Worm (Caenorhabditis elegans) whole organism, mixed stage, embryonic: Measurements from ENCODE around the gene F26G1.15.
A peak's percentile ranks its signal among the peaks of the same experiment; 100 is the strongest.

ENCODE experiments used
- M03D4.4 ChIP-seq: sonication (generic microtip); optimal IDR thresholded peaks from 2 replicates; lab custom pipeline; 2017; ENCODE audit warnings: mild to moderate bottlenecking, missing genetic modification characterization, missing compliant biosample characterization
- ceh-39 ChIP-seq: fragments of 150-350 bp; optimal IDR thresholded peaks from 2 replicates; lab custom pipeline; 2014; ENCODE audit warnings: missing biosample characterization, missing genetic modification characterization
- ceh-43 ChIP-seq: fragments of 200-800 bp; sonication (Bioruptor generic); optimal IDR thresholded peaks from 2 replicates; lab custom pipeline; 2018; ENCODE audit warnings: mild to moderate bottlenecking, missing genetic modification characterization, moderate library complexity, missing compliant biosample characterization
- ceh-83 ChIP-seq: fragments of 200-800 bp; sonication (Bioruptor generic); optimal IDR thresholded peaks from 2 replicates; lab custom pipeline; 2018; ENCODE audit warnings: mild to moderate bottlenecking, missing genetic modification characterization, missing compliant biosample characterization
- ces-1 ChIP-seq: fragments of 150-350 bp; optimal IDR thresholded peaks from 2 replicates; lab custom pipeline; 2014; ENCODE audit warnings: missing biosample characterization, missing genetic modification reagents, missing genetic modification characterization
- cnd-1 ChIP-seq: fragments of 200-800 bp; sonication (Bioruptor generic); optimal IDR thresholded peaks from 2 replicates; lab custom pipeline; 2018; ENCODE audit warnings: mild to moderate bottlenecking, missing genetic modification characterization, missing compliant biosample characterization
- drap-1 ChIP-seq: fragments of 200-800 bp; sonication (Bioruptor generic); optimal IDR thresholded peaks from 3 replicates; lab custom pipeline; 2018; ENCODE audit warnings: mild to moderate bottlenecking, missing genetic modification characterization, missing compliant biosample characterization
- elt-1 ChIP-seq: sonication (generic microtip); optimal IDR thresholded peaks from 2 replicates; lab custom pipeline; 2017; ENCODE audit warnings: missing genetic modification characterization, mild to moderate bottlenecking, missing compliant biosample characterization, antibody characterized with exemption, moderate library complexity, borderline replicate concordance; ENCODE audit not compliant: insufficient read depth
- elt-3 ChIP-seq: fragments of 150-350 bp; optimal IDR thresholded peaks from 2 replicates; lab custom pipeline; 2014; ENCODE audit warnings: missing biosample characterization, missing genetic modification characterization
- flh-1 ChIP-seq: fragments of 200-800 bp; sonication (Bioruptor generic); optimal IDR thresholded peaks from 2 replicates; lab custom pipeline; 2018; ENCODE audit warnings: mild to moderate bottlenecking, missing genetic modification characterization, moderate library complexity, missing compliant biosample characterization
- ham-2 ChIP-seq: fragments of 200-800 bp; sonication (Bioruptor generic); optimal IDR thresholded peaks from 2 replicates; lab custom pipeline; 2018; ENCODE audit warnings: mild to moderate bottlenecking, missing genetic modification characterization, missing compliant biosample characterization
- hlh-1 ChIP-seq: fragments of 150-350 bp; optimal IDR thresholded peaks from 2 replicates; lab custom pipeline; 2014; ENCODE audit warnings: missing biosample characterization, missing genetic modification reagents, missing genetic modification characterization
- lin-13 ChIP-seq: fragments of 150-350 bp; optimal IDR thresholded peaks from 2 replicates; lab custom pipeline; 2014; ENCODE audit warnings: missing biosample characterization, missing genetic modification characterization
- lsy-2 ChIP-seq: fragments of 150-350 bp; optimal IDR thresholded peaks from 2 replicates; lab custom pipeline; 2014; ENCODE audit warnings: missing biosample characterization, missing genetic modification characterization
- mab-5 ChIP-seq: fragments of 150-350 bp; optimal IDR thresholded peaks from 2 replicates; lab custom pipeline; 2014; ENCODE audit warnings: missing biosample characterization, missing genetic modification characterization
- mep-1 ChIP-seq: fragments of 150-350 bp; optimal IDR thresholded peaks from 2 replicates; lab custom pipeline; 2017; ENCODE audit warnings: missing biosample characterization, missing genetic modification reagents, missing genetic modification characterization, inconsistent platforms
- mls-2 ChIP-seq: sonication (generic microtip); optimal IDR thresholded peaks from 2 replicates; lab custom pipeline; 2016; ENCODE audit warnings: mild to moderate bottlenecking, missing genetic modification characterization, moderate library complexity, missing compliant biosample characterization
- nhr-12 ChIP-seq: fragments of 150-350 bp; optimal IDR thresholded peaks from 2 replicates; lab custom pipeline; 2014; ENCODE audit warnings: missing biosample characterization, missing genetic modification characterization
- nhr-2 ChIP-seq: fragments of 150-350 bp; optimal IDR thresholded peaks from 2 replicates; lab custom pipeline; 2014; ENCODE audit warnings: missing biosample characterization, missing genetic modification characterization
- nhr-237 ChIP-seq: fragments of 150-350 bp; optimal IDR thresholded peaks from 2 replicates; lab custom pipeline; 2014; ENCODE audit warnings: missing biosample characterization, missing genetic modification characterization
- nhr-28 ChIP-seq: fragments of 150-350 bp; optimal IDR thresholded peaks from 2 replicates; lab custom pipeline; 2014; ENCODE audit warnings: missing biosample characterization, missing genetic modification characterization
- nhr-76 ChIP-seq: sonication (generic microtip); optimal IDR thresholded peaks from 2 replicates; lab custom pipeline; 2017; ENCODE audit warnings: missing biosample characterization, missing genetic modification characterization
- pha-4 ChIP-seq: fragments of 150-350 bp; optimal IDR thresholded peaks from 2 replicates; lab custom pipeline; 2018; ENCODE audit warnings: missing biosample characterization, missing genetic modification reagents, missing genetic modification characterization
- sem-2 ChIP-seq: fragments of 200-800 bp; sonication (Bioruptor generic); optimal IDR thresholded peaks from 2 replicates; lab custom pipeline; 2018; ENCODE audit warnings: mild to moderate bottlenecking, missing genetic modification characterization, missing compliant biosample characterization
- snpc-4 ChIP-seq: fragments of 150-350 bp; optimal IDR thresholded peaks from 2 replicates; lab custom pipeline; 2014; ENCODE audit warnings: missing biosample characterization, missing genetic modification characterization
- sptf-1 ChIP-seq: sonication (generic microtip); optimal IDR thresholded peaks from 2 replicates; lab custom pipeline; 2017; ENCODE audit warnings: mild to moderate bottlenecking, missing genetic modification characterization, moderate library complexity, missing compliant biosample characterization
- tbx-8 ChIP-seq: fragments of 200-800 bp; sonication (Bioruptor generic); optimal IDR thresholded peaks from 2 replicates; lab custom pipeline; 2018; ENCODE audit warnings: mild to moderate bottlenecking, missing genetic modification characterization, moderate library complexity, missing compliant biosample characterization
- unc-120 ChIP-seq: sonication (generic microtip); optimal IDR thresholded peaks from 2 replicates; lab custom pipeline; 2017; ENCODE audit warnings: missing genetic modification characterization, missing compliant biosample characterization; ENCODE audit not compliant: poor library complexity, severe bottlenecking
- unc-39 ChIP-seq: fragments of 150-350 bp; optimal IDR thresholded peaks from 2 replicates; lab custom pipeline; 2014; ENCODE audit warnings: missing biosample characterization, missing genetic modification characterization
- unc-62 ChIP-seq: fragments of 150-350 bp; optimal IDR thresholded peaks from 2 replicates; lab custom pipeline; 2014; ENCODE audit warnings: missing biosample characterization, missing genetic modification reagents, missing genetic modification characterization
- zip-8 ChIP-seq: fragments of 150-350 bp; optimal IDR thresholded peaks from 2 replicates; lab custom pipeline; 2014; ENCODE audit warnings: missing biosample characterization, missing genetic modification characterization
- ztf-11 ChIP-seq: fragments of 150-350 bp; optimal IDR thresholded peaks from 2 replicates; lab custom pipeline; 2014; ENCODE audit warnings: missing biosample characterization, missing genetic modification characterization

Gene F26G1.15

ce11 chrII:4789835-4790343 lies at the start of gene F26G1.15:
F26G1.15 (plus strand) TSS chrII:4790293.
- TF ChIP-seq tbx-8 (GFP tag; lab: Kevin White, UChicago) (no peak), zip-8 (tag; lab: Kevin White, UChicago) (peak; percentile 74)

ce11 chrII:4741527-4742187 lies 48.4 kb upstream of the F26G1.15 start, which contains the start of gene acs-11:
acs-11 (plus strand) TSS chrII:4742137.
- TF ChIP-seq pha-4 (tag; lab: Kevin White, UChicago): no peak
- no peak for TF ChIP-seq tbx-8 (GFP tag; lab: Kevin White, UChicago)
- no peak for TF ChIP-seq cnd-1 (tag; lab: Kevin White, UChicago)
- no peak for TF ChIP-seq mls-2 (tag; lab: Kevin White, UChicago)
- TF ChIP-seq mab-5 (tag; lab: Kevin White, UChicago): no peak
- TF ChIP-seq hlh-1: no peak
- no peak for TF ChIP-seq ceh-83
- no peak for TF ChIP-seq lin-13 (tag; lab: Kevin White, UChicago)

ce11 chrII:4745281-4745680 lies 44.8 kb upstream of the F26G1.15 start:
- TF ChIP-seq sptf-1 (tag; lab: Kevin White, UChicago): no peak
- peak; percentile 25 for TF ChIP-seq elt-3 (tag; lab: Kevin White, UChicago)
- peak; percentile 29 for TF ChIP-seq elt-1 (tag; lab: Kevin White, UChicago)
- TF ChIP-seq, all 35 proteins: peak for 2

- TF ChIP-seq mls-2 (tag; lab: Kevin White, UChicago): no peak
- no peak for TF ChIP-seq lin-13 (tag; lab: Kevin White, UChicago)
- TF ChIP-seq nhr-2: no peak
- TF ChIP-seq ces-1 (GFP tag; lab: Kevin White, UChicago): no peak
- no peak for TF ChIP-seq ztf-11 (tag; lab: Kevin White, UChicago)
- TF ChIP-seq elt-1 (tag; lab: Kevin White, UChicago): no peak
- no peak for TF ChIP-seq nhr-237 (tag; lab: Kevin White, UChicago)
- TF ChIP-seq ceh-83: no peak
- TF ChIP-seq sem-2: no peak
- TF ChIP-seq tbx-8 (GFP tag; lab: Kevin White, UChicago): no peak
- no peak for TF ChIP-seq M03D4.4 (tag; lab: Kevin White, UChicago)
- no peak for TF ChIP-seq ham-2
These were observed 43.0 kb upstream of the F26G1.15 start for ce11 chrII:4747063-4747462.

ce11 chrII:4747697-4748096 lies 42.4 kb upstream of the F26G1.15 start:
- TF ChIP-seq ham-2: no peak
- no peak for TF ChIP-seq drap-1
- no peak for TF ChIP-seq nhr-76
- no peak for TF ChIP-seq cnd-1 (tag; lab: Kevin White, UChicago)
- no peak for TF ChIP-seq ces-1 (GFP tag; lab: Kevin White, UChicago)
- no peak for TF ChIP-seq sem-2
- TF ChIP-seq mls-2 (tag; lab: Kevin White, UChicago): no peak
- no peak for TF ChIP-seq nhr-2
- TF ChIP-seq unc-120 (tag; lab: Kevin White, UChicago): no peak
- TF ChIP-seq tbx-8 (GFP tag; lab: Kevin White, UChicago): no peak
- no peak for TF ChIP-seq hlh-1
- TF ChIP-seq zip-8 (tag; lab: Kevin White, UChicago): no peak

ce11 chrII:4748374-4748773 lies 41.7 kb upstream of the F26G1.15 start:
- TF ChIP-seq nhr-237 (tag; lab: Kevin White, UChicago) (no peak), sptf-1 (tag; lab: Kevin White, UChicago) (no peak), snpc-4 (tag; lab: Kevin White, UChicago) (no peak), unc-120 (tag; lab: Kevin White, UChicago) (no peak), M03D4.4 (tag; lab: Kevin White, UChicago) (no peak), nhr-12 (no peak), ceh-83 (no peak), ceh-39 (tag; lab: Kevin White, UChicago) (no peak), mep-1 (tag; lab: Kevin White, UChicago) (no peak), ces-1 (GFP tag; lab: Kevin White, UChicago) (no peak), unc-39 (tag; lab: Kevin White, UChicago) (no peak), tbx-8 (GFP tag; lab: Kevin White, UChicago) (no peak), nhr-28 (tag; lab: Kevin White, UChicago) (no peak), unc-62 (no peak), ceh-43 (GFP tag; lab: Kevin White, UChicago) (no peak), nhr-76 (no peak), flh-1 (no peak), lsy-2 (tag; lab: Kevin White, UChicago) (no peak), cnd-1 (tag; lab: Kevin White, UChicago) (no peak), nhr-2 (no peak)
- TF ChIP-seq, all 35 proteins: peak for 0
